Fruit fly (Drosophila melanogaster): ENCODE results near the gene RabGGTb.

RabGGTb gene

dm6 chr2L:2885503-2886225 is 6.8 kb downstream of the RabGGTb start, which contains the start of the genes NTPase and lilli (continued):
- TF ChIP-seq CG11560 (tag; IDR thresholded peaks at IDR 0.05) (no peak), CG14710 (tag; optimal IDR thresholded peaks at IDR 0.05) (peak; percentile 34), CG2116 (GFP tag; optimal IDR thresholded peaks at IDR 0.05) (peak; percentile 70), CG15073 (GFP tag; optimal IDR thresholded peaks at IDR 0.05) (no peak), grau (tag; optimal IDR thresholded peaks at IDR 0.05) (no peak), CG7556 (GFP tag; optimal IDR thresholded peaks at IDR 0.05) (peak; percentile 38), sob (GFP tag; IDR thresholded peaks at IDR 0.05) (peak; percentile 83), CG10366 (GFP tag; IDR thresholded peaks at IDR 0.05) (peak; percentile 22; the same call in 1 of the 2 replicates), CG12299 (tag; optimal IDR thresholded peaks at IDR 0.05) (no peak), CG6272 (GFP tag; IDR thresholded peaks at IDR 0.05) (peak; percentile 44; the same call in 1 of the 2 replicates), prd (optimal IDR thresholded peaks at IDR 0.05) (no peak), prd (GFP tag; IDR thresholded peaks at IDR 0.05) (peak; percentile 67), seq (GFP tag; IDR thresholded peaks at IDR 0.05) (peak; percentile 34; the same call in 1 of the 2 replicates), CG3163 (GFP tag; optimal IDR thresholded peaks at IDR 0.05) (peak; percentile 61), lola (GFP tag; optimal IDR thresholded peaks at IDR 0.05) (peak in 1 of 3 experiments; percentile 45), eyg (GFP tag; optimal IDR thresholded peaks at IDR 0.05) (no peak), CG3726 (GFP tag; IDR thresholded peaks at IDR 0.05) (no peak), Awh (GFP tag; IDR thresholded peaks at IDR 0.05) (no peak), CG14860 (GFP tag; IDR thresholded peaks at IDR 0.05; ENCODE audit: partially characterized antibody) (peak; percentile 87), CG8944 (GFP tag; optimal IDR thresholded peaks at IDR 0.05) (peak; percentile 61), Vsx1 (GFP tag; optimal IDR thresholded peaks at IDR 0.05) (no peak), row (GFP tag; IDR thresholded peaks at IDR 0.05) (peak; percentile 30; the same call in 2 of the 3 replicates), her (GFP tag; optimal IDR thresholded peaks at IDR 0.05) (peak; percentile 78), CG7987 (GFP tag; optimal IDR thresholded peaks at IDR 0.05) (no peak), sens-2 (GFP tag; IDR thresholded peaks at IDR 0.05) (no peak), CG1647 (GFP tag; optimal IDR thresholded peaks at IDR 0.05) (peak; percentile 55), CG43689 (GFP tag; IDR thresholded peaks at IDR 0.05) (no peak), z (GFP tag; IDR thresholded peaks at IDR 0.05) (peak; percentile 73; the same call in 1 of the 3 replicates), CG4730 (GFP tag; IDR thresholded peaks at IDR 0.05) (no peak), CG6765 (GFP tag; optimal IDR thresholded peaks at IDR 0.05) (no peak), CG4328 (GFP tag; optimal IDR thresholded peaks at IDR 0.05) (peak; percentile 18), Sox102F (GFP tag; optimal IDR thresholded peaks at IDR 0.05) (peak; percentile 22), Kr (GFP tag; optimal IDR thresholded peaks at IDR 0.05) (no peak), nmo (GFP tag; optimal IDR thresholded peaks at IDR 0.05) (peak; percentile 33), sug (tag; optimal IDR thresholded peaks at IDR 0.05) (no peak), CG8388 (GFP tag; optimal IDR thresholded peaks at IDR 0.05) (peak; percentile 35), CG11093 (GFP tag; IDR thresholded peaks at IDR 0.05) (no peak), CG9437 (GFP tag; optimal IDR thresholded peaks at IDR 0.05) (peak; percentile 44), MBD-R2 (GFP tag; IDR thresholded peaks at IDR 0.05) (peak; percentile 34; the same call in 1 of the 2 replicates), unc-4 (GFP tag; IDR thresholded peaks at IDR 0.05; ENCODE audit: partially characterized antibody) (peak; percentile 91), al (GFP tag; IDR thresholded peaks at IDR 0.05) (0 out of 2 replicates have a peak, but pooled peaks have one; percentile 7), Nf-YC (tag; optimal IDR thresholded peaks at IDR 0.05) (no peak), CG3065 (GFP tag; optimal IDR thresholded peaks at IDR 0.05) (peak; percentile 22), mam (GFP tag; optimal IDR thresholded peaks at IDR 0.05) (peak; percentile 61), CG18011 (GFP tag; optimal IDR thresholded peaks at IDR 0.05) (peak; percentile 33), CG13296 (GFP tag; optimal IDR thresholded peaks at IDR 0.05) (no peak), CG2678 (tag; optimal IDR thresholded peaks at IDR 0.05) (no peak), CG1024 (GFP tag; IDR thresholded peaks at IDR 0.05) (no peak), CG2202 (tag; optimal IDR thresholded peaks at IDR 0.05) (no peak), CG7928 (GFP tag; optimal IDR thresholded peaks at IDR 0.05) (no peak)

Measured in whole organism, embryonic.